Worm (Caenorhabditis elegans) whole organism, midembryonic: ENCODE data around the gene F54D10.7.

Source experiments
- cog-1 ChIP-seq: sonication (generic microtip); optimal IDR thresholded peaks from 2 replicates; lab custom pipeline; 2016; ENCODE audit warnings: missing genetic modification characterization, missing compliant biosample characterization
- flt-1 ChIP-seq: fragments of 200-800 bp; sonication (Bioruptor generic); IDR thresholded peaks from 2 replicates; pipeline ENCODE4 v1.3.6; 2022; ENCODE audit warnings: missing genetic modification characterization, missing compliant biosample characterization
- med-1 ChIP-seq: sonication (generic microtip); optimal IDR thresholded peaks from 2 replicates; lab custom pipeline; 2017; ENCODE audit warnings: missing genetic modification characterization, mild to moderate bottlenecking, missing compliant biosample characterization, antibody characterized with exemption, missing genetic modification reagents; ENCODE audit not compliant: insufficient read depth
- ref-1 ChIP-seq: fragments of 200-800 bp; sonication (Bioruptor generic); conservative IDR thresholded peaks from 2 replicates; pipeline ENCODE4 v1.3.6; 2022; ENCODE audit warnings: missing genetic modification reagents, missing genetic modification characterization, missing compliant biosample characterization
- tab-1 ChIP-seq: fragments of 200-800 bp; sonication (Bioruptor generic); IDR thresholded peaks from 2 replicates; pipeline ENCODE4 v1.3.6; 2022; ENCODE audit warnings: missing genetic modification characterization, missing compliant biosample characterization
- ztf-29 ChIP-seq: fragments of 200-800 bp; sonication (Bioruptor generic); IDR thresholded peaks from 2 replicates; pipeline ENCODE4 v1.3.6; 2022; ENCODE audit warnings: missing genetic modification reagents, missing genetic modification characterization, missing compliant biosample characterization

- TF ChIP-seq med-1, result no peak
- TF ChIP-seq cog-1 (tag; lab: Kevin White, UChicago), result no peak
- no peak for TF ChIP-seq tab-1 (GFP tag; lab: Robert Waterston, UW)
- TF ChIP-seq ref-1 (GFP tag; lab: Robert Waterston, UW), result no peak
- TF ChIP-seq flt-1 (GFP tag; lab: Robert Waterston, UW), result no peak
- no peak for TF ChIP-seq ztf-29 (GFP tag; lab: Robert Waterston, UW)
These were observed 48.0 kb downstream of the F54D10.7 start, which contains the start of gene T24E12.10 for ce11 chrII:3773130-3773529.
